Worm (Caenorhabditis elegans): ENCODE measurements around the gene rpl-26.

DNA sequence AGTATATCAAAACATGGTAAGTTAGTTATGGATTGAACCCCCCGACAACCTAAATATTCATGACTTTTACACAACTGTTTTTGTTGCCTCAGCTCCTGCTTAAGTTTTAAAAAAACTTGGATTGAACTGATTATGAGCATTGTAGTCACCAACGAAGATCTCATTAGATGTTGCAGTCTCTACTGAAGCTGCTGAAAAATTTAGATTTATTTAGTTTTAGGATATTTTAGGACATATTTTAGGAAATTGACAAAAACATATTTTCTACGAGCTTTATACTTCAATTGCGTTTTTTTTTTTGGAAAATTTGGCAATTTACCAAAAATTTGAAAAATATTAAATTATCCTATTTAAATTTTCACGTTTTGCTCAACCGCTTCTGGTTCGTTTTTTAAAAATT lies 40.6 kb upstream of the rpl-26 start, which contains the start of gene F54C9.14:
- TF ChIP-seq ceh-30 (tag; optimal IDR thresholded peaks at IDR 0.05): no peak
- TF ChIP-seq unc-3 (GFP tag; conservative IDR thresholded peaks at IDR 0.05): no peak
- TF ChIP-seq unc-3 (tag; optimal IDR thresholded peaks at IDR 0.05): no peak
- TF ChIP-seq ets-4 (tag; optimal IDR thresholded peaks at IDR 0.05): no peak
